Worm (Caenorhabditis elegans) whole organism, L1 larva: ENCODE results near the gene F56A11.5.

Experiments
- aly-2 ChIP-seq: fragments of 150-350 bp; optimal IDR thresholded peaks from 2 replicates; lab custom pipeline; 2014; ENCODE audit warnings: missing biosample characterization, missing genetic modification characterization
- ces-1 ChIP-seq: fragments of 150-350 bp; optimal IDR thresholded peaks from 2 replicates; lab custom pipeline; 2014; ENCODE audit warnings: missing biosample characterization, missing genetic modification reagents, missing genetic modification characterization
- egl-27 ChIP-seq, 2 experiments: fragments of 150-350 bp in 1 of 2; sonication (generic microtip); optimal IDR thresholded peaks; 3 replicates each; lab custom pipeline; 2017 to 2018; ENCODE audit warnings: missing biosample characterization in 2 of 2, missing genetic modification characterization in 2 of 2, missing genetic modification reagents in 2 of 2
- lin-15B ChIP-seq: fragments of 150-350 bp; sonication (generic microtip); optimal IDR thresholded peaks from 3 replicates; lab custom pipeline; 2014; ENCODE audit warnings: missing biosample characterization, missing genetic modification characterization
- mep-1 ChIP-seq: fragments of 150-350 bp; optimal IDR thresholded peaks from 2 replicates; lab custom pipeline; 2014; ENCODE audit warnings: missing biosample characterization, missing genetic modification characterization
- nhr-12 ChIP-seq: sonication (generic microtip); optimal IDR thresholded peaks from 2 replicates; lab custom pipeline; 2017; ENCODE audit warnings: missing biosample characterization, missing genetic modification characterization
- nhr-237 ChIP-seq: fragments of 150-350 bp; optimal IDR thresholded peaks from 2 replicates; lab custom pipeline; 2014; ENCODE audit warnings: missing biosample characterization, missing genetic modification characterization
- rnt-1 ChIP-seq: sonication (generic microtip); optimal IDR thresholded peaks from 2 replicates; lab custom pipeline; 2016; ENCODE audit warnings: mild to moderate bottlenecking, missing genetic modification characterization, moderate library complexity, missing compliant biosample characterization
- unc-30 ChIP-seq: sonication (generic microtip); optimal IDR thresholded peaks from 2 replicates; lab custom pipeline; 2017; ENCODE audit warnings: missing biosample characterization, missing genetic modification characterization

- no peak for TF ChIP-seq rnt-1 (tag; lab: Kevin White, UChicago)
- TF ChIP-seq unc-30 (tag; lab: Kevin White, UChicago): no peak
- TF ChIP-seq egl-27 (tag; optimal IDR thresholded peaks at IDR 0.05; lab: Kevin White, UChicago): no peak
- TF ChIP-seq lin-15B (tag; lab: Kevin White, UChicago): no peak
- no peak for TF ChIP-seq nhr-237 (tag; lab: Kevin White, UChicago)
- TF ChIP-seq ces-1: no peak
- TF ChIP-seq nhr-12 (tag; lab: Kevin White, UChicago): no peak
- TF ChIP-seq mep-1 (tag; lab: Kevin White, UChicago): no peak
- no peak for TF ChIP-seq aly-2
Observed at ce11 chrIV:558735-559284, 11.8 kb downstream of the F56A11.5 start, which contains the start of gene efn-4.
